Worm (Caenorhabditis elegans) whole organism, mixed stage, embryonic: ENCODE data around the gene F16B4.6.

ENCODE experiments used
- ces-1 ChIP-seq: fragments of 150-350 bp; optimal IDR thresholded peaks from 2 replicates; lab custom pipeline; 2014; ENCODE audit warnings: missing biosample characterization, missing genetic modification reagents, missing genetic modification characterization
- lsy-2 ChIP-seq: fragments of 150-350 bp; optimal IDR thresholded peaks from 2 replicates; lab custom pipeline; 2014; ENCODE audit warnings: missing biosample characterization, missing genetic modification characterization
- mab-5 ChIP-seq: fragments of 150-350 bp; optimal IDR thresholded peaks from 2 replicates; lab custom pipeline; 2014; ENCODE audit warnings: missing biosample characterization, missing genetic modification characterization
- mep-1 ChIP-seq: fragments of 150-350 bp; optimal IDR thresholded peaks from 2 replicates; lab custom pipeline; 2017; ENCODE audit warnings: missing biosample characterization, missing genetic modification reagents, missing genetic modification characterization, inconsistent platforms
- nhr-237 ChIP-seq: fragments of 150-350 bp; optimal IDR thresholded peaks from 2 replicates; lab custom pipeline; 2014; ENCODE audit warnings: missing biosample characterization, missing genetic modification characterization
- nhr-28 ChIP-seq: fragments of 150-350 bp; optimal IDR thresholded peaks from 2 replicates; lab custom pipeline; 2014; ENCODE audit warnings: missing biosample characterization, missing genetic modification characterization
- tbx-8 ChIP-seq: fragments of 200-800 bp; sonication (Bioruptor generic); optimal IDR thresholded peaks from 2 replicates; lab custom pipeline; 2018; ENCODE audit warnings: mild to moderate bottlenecking, missing genetic modification characterization, moderate library complexity, missing compliant biosample characterization
- ztf-11 ChIP-seq: fragments of 150-350 bp; optimal IDR thresholded peaks from 2 replicates; lab custom pipeline; 2014; ENCODE audit warnings: missing biosample characterization, missing genetic modification characterization

DNA sequence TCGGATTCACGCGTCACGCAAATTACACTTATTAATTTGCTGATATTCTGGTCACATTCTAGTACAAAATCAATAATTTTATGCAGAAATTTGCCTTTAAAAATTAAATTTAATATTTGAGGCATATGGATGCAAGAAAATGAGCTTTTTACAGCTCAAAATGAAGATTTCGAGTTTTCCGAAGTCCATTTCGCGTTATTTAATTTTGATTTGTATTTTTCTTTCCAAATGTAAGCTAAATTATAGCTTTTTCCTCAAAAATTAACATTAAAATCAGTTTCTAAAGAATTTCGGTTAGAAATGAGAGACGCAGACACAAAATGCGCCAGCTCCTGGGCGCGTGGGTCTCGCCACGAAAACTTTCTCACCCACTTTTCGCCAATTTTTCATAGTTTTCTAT lies at the start of gene F16B4.6:
- TF ChIP-seq lsy-2 (tag; lab: Kevin White, UChicago): no peak
- no peak for TF ChIP-seq ces-1 (GFP tag; lab: Kevin White, UChicago)
- no peak for TF ChIP-seq nhr-28 (tag; lab: Kevin White, UChicago)
- TF ChIP-seq tbx-8: no peak
- TF ChIP-seq ztf-11 (tag; lab: Kevin White, UChicago): no peak
- TF ChIP-seq mep-1 (tag; lab: Kevin White, UChicago): no peak
- no peak for TF ChIP-seq nhr-237 (tag; lab: Kevin White, UChicago)
- TF ChIP-seq mab-5 (tag; lab: Kevin White, UChicago): no peak
